Worm (Caenorhabditis elegans) whole organism, L1 larva: ENCODE results near the gene arf-1.

Experiments used
- C04F5.9 ChIP-seq: sonication (generic microtip); optimal IDR thresholded peaks from 2 replicates; lab custom pipeline; 2016; ENCODE audit warnings: missing genetic modification characterization, missing compliant biosample characterization
- C16A3.4 ChIP-seq: fragments of 150-350 bp; optimal IDR thresholded peaks from 2 replicates; lab custom pipeline; 2014; ENCODE audit warnings: missing biosample characterization, missing genetic modification characterization
- F16B12.6 ChIP-seq: fragments of 150-350 bp; optimal IDR thresholded peaks from 2 replicates; lab custom pipeline; 2014; ENCODE audit warnings: missing biosample characterization, missing genetic modification characterization
- aha-1 ChIP-seq: fragments of 150-350 bp; optimal IDR thresholded peaks from 2 replicates; lab custom pipeline; 2014; ENCODE audit warnings: missing biosample characterization, missing genetic modification characterization
- ama-1 ChIP-seq: fragments of 150-350 bp; optimal IDR thresholded peaks from 2 replicates; lab custom pipeline; 2014
- ceh-8 ChIP-seq: fragments of 200-800 bp; sonication (Bioruptor generic); optimal IDR thresholded peaks from 2 replicates; lab custom pipeline; 2018; ENCODE audit warnings: mild to moderate bottlenecking, missing genetic modification characterization, moderate library complexity, missing compliant biosample characterization
- ceh-82 ChIP-seq, 3 experiments: fragments of 150-350 bp in 1 of 3; sonication (generic microtip) in 2 of 3; optimal IDR thresholded peaks; 2 replicates each; lab custom pipeline; 2014 to 2017; ENCODE audit warnings: missing biosample characterization in 3 of 3, missing genetic modification characterization in 3 of 3
- ceh-88 ChIP-seq: fragments of 200-800 bp; sonication (Bioruptor generic); IDR thresholded peaks from 2 replicates; pipeline ENCODE4 v1.3.6; 2022; ENCODE audit warnings: missing genetic modification characterization, missing compliant biosample characterization
- ces-1 ChIP-seq: fragments of 150-350 bp; optimal IDR thresholded peaks from 2 replicates; lab custom pipeline; 2014; ENCODE audit warnings: missing biosample characterization, missing genetic modification reagents, missing genetic modification characterization
- dpl-1 ChIP-seq, 3 experiments: fragments of 150-350 bp in 2 of 3; sonication (generic microtip) in 1 of 3; optimal IDR thresholded peaks; 2 replicates each; lab custom pipeline; 2014 to 2017; ENCODE audit warnings: missing biosample characterization in 3 of 3, missing genetic modification characterization in 3 of 3, missing genetic modification reagents in 3 of 3
- dsc-1 ChIP-seq: sonication (generic microtip); optimal IDR thresholded peaks from 2 replicates; lab custom pipeline; 2016; ENCODE audit warnings: mild to moderate bottlenecking, missing genetic modification characterization, missing compliant biosample characterization
- efl-1 ChIP-seq, 4 experiments: fragments of 150-350 bp; optimal IDR thresholded peaks in 3 of 4; peaks in 1 of 4; 1 replicate in 1 of 4; 2 replicates in 3 of 4; lab custom pipeline; 2014; ENCODE audit warnings: missing biosample characterization in 2 of 4, missing genetic modification characterization in 2 of 4, missing genetic modification reagents in 2 of 4
- efl-3 ChIP-seq: fragments of 200-800 bp; sonication (Bioruptor generic); optimal IDR thresholded peaks from 2 replicates; lab custom pipeline; 2018; ENCODE audit warnings: mild to moderate bottlenecking, missing genetic modification characterization, missing compliant biosample characterization
- ets-5 ChIP-seq: fragments of 200-800 bp; sonication (Bioruptor generic); IDR thresholded peaks from 2 replicates; pipeline ENCODE4 v1.3.6; 2022; ENCODE audit warnings: missing genetic modification characterization, missing compliant biosample characterization
- fkh-10 ChIP-seq: sonication (generic microtip); optimal IDR thresholded peaks from 2 replicates; lab custom pipeline; 2017; ENCODE audit warnings: missing biosample characterization, missing genetic modification reagents, missing genetic modification characterization
- fkh-8 ChIP-seq: sonication (generic microtip); optimal IDR thresholded peaks from 2 replicates; lab custom pipeline; 2016; ENCODE audit warnings: mild to moderate bottlenecking, missing genetic modification characterization, missing compliant biosample characterization
- fos-1 ChIP-seq: fragments of 150-350 bp; optimal IDR thresholded peaks from 2 replicates; lab custom pipeline; 2014; ENCODE audit warnings: missing biosample characterization, missing genetic modification characterization
- hlh-17 ChIP-seq: fragments of 200-800 bp; sonication (Bioruptor generic); optimal IDR thresholded peaks from 2 replicates; lab custom pipeline; 2018; ENCODE audit warnings: missing genetic modification characterization, mild to moderate bottlenecking, missing compliant biosample characterization, moderate library complexity, borderline replicate concordance
- hlh-4 ChIP-seq: sonication (generic microtip); optimal IDR thresholded peaks from 2 replicates; lab custom pipeline; 2016; ENCODE audit warnings: mild to moderate bottlenecking, missing genetic modification characterization, missing compliant biosample characterization
- isw-1 ChIP-seq: fragments of 200-800 bp; sonication (Bioruptor generic); IDR thresholded peaks from 2 replicates; pipeline ENCODE4 v1.3.6; 2022; ENCODE audit warnings: missing genetic modification characterization, missing compliant biosample characterization
- jun-1 ChIP-seq: fragments of 150-350 bp; optimal IDR thresholded peaks from 2 replicates; lab custom pipeline; 2014; ENCODE audit warnings: missing biosample characterization, missing genetic modification reagents, missing genetic modification characterization
- lin-14 ChIP-seq: fragments of 200-800 bp; sonication (Bioruptor generic); optimal IDR thresholded peaks from 2 replicates; lab custom pipeline; 2018; ENCODE audit warnings: mild to moderate bottlenecking, missing genetic modification characterization, moderate library complexity, missing compliant biosample characterization
- lin-35 ChIP-seq, 2 experiments: fragments of 150-350 bp; optimal IDR thresholded peaks; 2 replicates each; lab custom pipeline; 2014; ENCODE audit warnings: missing biosample characterization in 2 of 2, missing genetic modification characterization in 2 of 2, missing genetic modification reagents in 2 of 2
- lin-39 ChIP-seq: fragments of 150-350 bp; optimal IDR thresholded peaks from 2 replicates; lab custom pipeline; 2014; ENCODE audit warnings: missing biosample characterization, missing genetic modification reagents, missing genetic modification characterization
- lsy-2 ChIP-seq, 2 experiments: fragments of 150-350 bp; optimal IDR thresholded peaks; 2 replicates each; lab custom pipeline; 2014; ENCODE audit warnings: missing biosample characterization in 2 of 2, missing genetic modification characterization in 2 of 2
- mdl-1 ChIP-seq, 2 experiments: fragments of 150-350 bp; optimal IDR thresholded peaks; 2 replicates each; lab custom pipeline; 2014 to 2017; ENCODE audit warnings: missing biosample characterization in 2 of 2, missing genetic modification characterization in 2 of 2, inconsistent platforms in 1 of 2
- mef-2 ChIP-seq: fragments of 150-350 bp; optimal IDR thresholded peaks from 2 replicates; lab custom pipeline; 2014; ENCODE audit warnings: missing biosample characterization, missing genetic modification characterization
- mep-1 ChIP-seq: fragments of 150-350 bp; optimal IDR thresholded peaks from 2 replicates; lab custom pipeline; 2014; ENCODE audit warnings: missing biosample characterization, missing genetic modification characterization
- nhr-12 ChIP-seq: sonication (generic microtip); optimal IDR thresholded peaks from 2 replicates; lab custom pipeline; 2017; ENCODE audit warnings: missing biosample characterization, missing genetic modification characterization
- nhr-19 ChIP-seq: fragments of 200-800 bp; sonication (Bioruptor generic); conservative IDR thresholded peaks from 2 replicates; pipeline ENCODE4 v1.3.6; 2022; ENCODE audit warnings: missing genetic modification characterization, missing compliant biosample characterization
- nhr-20 ChIP-seq: sonication (generic microtip); optimal IDR thresholded peaks from 2 replicates; lab custom pipeline; 2016; ENCODE audit warnings: mild to moderate bottlenecking, missing genetic modification characterization, missing compliant biosample characterization
- nhr-47 ChIP-seq: sonication (generic microtip); optimal IDR thresholded peaks from 2 replicates; lab custom pipeline; 2016; ENCODE audit warnings: mild to moderate bottlenecking, missing genetic modification characterization, moderate library complexity, missing compliant biosample characterization
- nhr-71 ChIP-seq: sonication (generic microtip); optimal IDR thresholded peaks from 2 replicates; lab custom pipeline; 2016; ENCODE audit warnings: mild to moderate bottlenecking, missing genetic modification characterization, moderate library complexity, missing compliant biosample characterization
- nhr-77 ChIP-seq: fragments of 150-350 bp; optimal IDR thresholded peaks from 2 replicates; lab custom pipeline; 2014; ENCODE audit warnings: missing biosample characterization, missing genetic modification characterization
- nhr-84 ChIP-seq: sonication (generic microtip); optimal IDR thresholded peaks from 2 replicates; lab custom pipeline; 2017; ENCODE audit warnings: missing biosample characterization, missing genetic modification characterization
- nhr-85 ChIP-seq: sonication (generic microtip); peaks from one replicate; lab custom pipeline; 2016; ENCODE audit warnings: missing genetic modification characterization, inconsistent platforms, missing compliant biosample characterization
- nhr-90 ChIP-seq: sonication (generic microtip); optimal IDR thresholded peaks from 2 replicates; lab custom pipeline; 2016; ENCODE audit warnings: mild to moderate bottlenecking, missing genetic modification characterization, missing compliant biosample characterization; ENCODE audit not compliant: poor library complexity
- pax-3 ChIP-seq: fragments of 200-800 bp; sonication (Bioruptor generic); optimal IDR thresholded peaks from 2 replicates; lab custom pipeline; 2018; ENCODE audit warnings: mild to moderate bottlenecking, missing genetic modification characterization, moderate library complexity, missing compliant biosample characterization
- pqm-1 ChIP-seq: sonication (generic microtip); optimal IDR thresholded peaks from 3 replicates; lab custom pipeline; 2017; ENCODE audit warnings: missing biosample characterization, missing genetic modification characterization
- rnt-1 ChIP-seq: sonication (generic microtip); optimal IDR thresholded peaks from 2 replicates; lab custom pipeline; 2016; ENCODE audit warnings: mild to moderate bottlenecking, missing genetic modification characterization, moderate library complexity, missing compliant biosample characterization
- skn-1 ChIP-seq: fragments of 150-350 bp; optimal IDR thresholded peaks from 2 replicates; lab custom pipeline; 2014; ENCODE audit warnings: missing biosample characterization, missing genetic modification characterization
- snpc-4 ChIP-seq: fragments of 150-350 bp; optimal IDR thresholded peaks from 2 replicates; lab custom pipeline; 2014; ENCODE audit warnings: missing biosample characterization, missing genetic modification characterization
- snu-23 ChIP-seq: sonication (generic microtip); optimal IDR thresholded peaks from 2 replicates; lab custom pipeline; 2016; ENCODE audit warnings: missing genetic modification characterization, missing compliant biosample characterization
- swsn-7 ChIP-seq: sonication (generic microtip); optimal IDR thresholded peaks from 2 replicates; lab custom pipeline; 2016; ENCODE audit warnings: missing genetic modification characterization, missing compliant biosample characterization
- tbx-2 ChIP-seq: sonication (generic microtip); optimal IDR thresholded peaks from 2 replicates; lab custom pipeline; 2016; ENCODE audit warnings: missing genetic modification characterization, missing compliant biosample characterization
- unc-30 ChIP-seq: sonication (generic microtip); optimal IDR thresholded peaks from 2 replicates; lab custom pipeline; 2017; ENCODE audit warnings: missing biosample characterization, missing genetic modification characterization
- unc-86 ChIP-seq: sonication (generic microtip); optimal IDR thresholded peaks from 2 replicates; lab custom pipeline; 2016; ENCODE audit warnings: missing genetic modification characterization, missing compliant biosample characterization
- vab-15 ChIP-seq: sonication (generic microtip); optimal IDR thresholded peaks from 2 replicates; lab custom pipeline; 2017; ENCODE audit warnings: missing genotype, mild to moderate bottlenecking, missing genetic modification characterization, missing compliant biosample characterization
- xbp-1 ChIP-seq: sonication (generic microtip); optimal IDR thresholded peaks from 2 replicates; lab custom pipeline; 2016; ENCODE audit warnings: missing genetic modification characterization, missing compliant biosample characterization
- ztf-11 ChIP-seq, 2 experiments: sonication (generic microtip); optimal IDR thresholded peaks; 2 replicates each; lab custom pipeline; 2016 to 2017; ENCODE audit warnings: missing genetic modification characterization in 2 of 2, missing biosample characterization in 1 of 2, missing compliant biosample characterization in 1 of 2

The arf-1 gene

ce11 chrIII:5688246-5688645, 26.4 kb upstream of the arf-1 start:
- no peak for TF ChIP-seq efl-3 (GFP tag; lab: Kevin White, UChicago)
- peak; percentile 34 for TF ChIP-seq nhr-20 (tag; lab: Kevin White, UChicago)
- TF ChIP-seq pax-3 (tag; lab: Kevin White, UChicago), result no peak
- TF ChIP-seq pqm-1, result no peak
- peak; percentile 47 for TF ChIP-seq swsn-7 (tag; lab: Kevin White, UChicago)
- TF ChIP-seq dpl-1 (GFP tag; optimal IDR thresholded peaks at IDR 0.05; lab: Kevin White, UChicago), result peak in 1 of 3 experiments; percentile 32
- TF ChIP-seq ceh-82 (tag; optimal IDR thresholded peaks at IDR 0.05; lab: Kevin White, UChicago), result peak in 2 of 3 experiments; percentile 47 to 64
- no peak for TF ChIP-seq F16B12.6 (tag; lab: Kevin White, UChicago)
- peak; percentile 41 for TF ChIP-seq fkh-8 (tag; lab: Kevin White, UChicago)
- peak in 1 of 2 experiments; percentile 54 for TF ChIP-seq lin-35 (GFP tag; optimal IDR thresholded peaks at IDR 0.05; lab: Kevin White, UChicago)
- TF ChIP-seq unc-86, result peak; percentile 7
- no peak for TF ChIP-seq ces-1 (GFP tag; lab: Kevin White, UChicago)
- no peak for TF ChIP-seq hlh-17 (GFP tag; lab: Kevin White, UChicago)
- peak; percentile 64 for TF ChIP-seq nhr-71 (tag; lab: Kevin White, UChicago)
- TF ChIP-seq nhr-19 (GFP tag; lab: Robert Waterston, UW), result peak; percentile 16
- TF ChIP-seq ztf-11 (tag; optimal IDR thresholded peaks at IDR 0.05; lab: Kevin White, UChicago), result peak in 1 of 2 experiments; percentile 30
- TF ChIP-seq jun-1 (tag; lab: Kevin White, UChicago), result no peak
- peak; percentile 74 for TF ChIP-seq lin-14 (GFP tag; lab: Kevin White, UChicago)
- peak; percentile 12 for TF ChIP-seq C16A3.4
- 0 out of 2 replicates have a peak, but pooled peaks have one; percentile 7 for TF ChIP-seq isw-1
- TF ChIP-seq rnt-1 (tag; lab: Kevin White, UChicago), result peak; percentile 43
- TF ChIP-seq snu-23, result peak; percentile 55
- peak; percentile 55 for TF ChIP-seq mep-1 (tag; lab: Kevin White, UChicago)
- TF ChIP-seq skn-1, result peak; percentile 35
- peak; percentile 47 for TF ChIP-seq nhr-77 (tag; lab: Kevin White, UChicago)
- no peak for TF ChIP-seq unc-30 (tag; lab: Kevin White, UChicago)
- no peak for TF ChIP-seq nhr-12
- TF ChIP-seq fos-1 (tag; lab: Kevin White, UChicago), result peak; percentile 33
- TF ChIP-seq vab-15 (tag; lab: Kevin White, UChicago), result no peak
- no peak for TF ChIP-seq nhr-85 (tag; lab: Kevin White, UChicago)
- TF ChIP-seq mef-2 (tag; lab: Kevin White, UChicago), result no peak
- TF ChIP-seq fkh-10 (GFP tag; lab: Kevin White, UChicago), result peak; percentile 5
- no peak for TF ChIP-seq ceh-8 (GFP tag; lab: Kevin White, UChicago)
- no peak for TF ChIP-seq hlh-4
- peak in 1 of 2 experiments; percentile 19 for TF ChIP-seq mdl-1 (tag; optimal IDR thresholded peaks at IDR 0.05; lab: Kevin White, UChicago)
- peak; percentile 42 for TF ChIP-seq tbx-2 (tag; lab: Kevin White, UChicago)
- TF ChIP-seq dsc-1, result no peak
- peak; percentile 29 to 30 for TF ChIP-seq efl-1 (optimal IDR thresholded peaks at IDR 0.05; lab: Kevin White, UChicago)
- TF ChIP-seq efl-1 (GFP tag; optimal IDR thresholded peaks at IDR 0.05 in 1 of 2; lab: Kevin White, UChicago), result no peak
- no peak for TF ChIP-seq C04F5.9
- peak; percentile 22 to 67 for TF ChIP-seq lsy-2 (tag; optimal IDR thresholded peaks at IDR 0.05; lab: Kevin White, UChicago)
- TF ChIP-seq snpc-4 (tag; lab: Kevin White, UChicago), result peak; percentile 1
- no peak for TF ChIP-seq nhr-90 (tag; lab: Kevin White, UChicago)
- no peak for TF ChIP-seq lin-39
- no peak for TF ChIP-seq ama-1
- TF ChIP-seq ceh-88 (GFP tag; lab: Robert Waterston, UW), result no peak
- TF ChIP-seq nhr-84 (tag; lab: Kevin White, UChicago), result no peak
- peak; percentile 13 for TF ChIP-seq xbp-1 (tag; lab: Kevin White, UChicago)
- TF ChIP-seq nhr-47 (tag; lab: Kevin White, UChicago), result peak; percentile 49
- TF ChIP-seq ets-5 (GFP tag; lab: Robert Waterston, UW), result no peak
- no peak for TF ChIP-seq aha-1
